Fruit fly (Drosophila melanogaster) whole organism, embryonic: Measurements from ENCODE around the gene alpha-Man-Ic.

ENCODE experiments used
- Blimp-1 ChIP-seq: fragments of 200-800 bp; sonication (Bioruptor generic); optimal IDR thresholded peaks from 3 replicates; lab custom pipeline; 2018; ENCODE audit warnings: missing biosample characterization, missing genetic modification characterization, mild to moderate bottlenecking, moderate library complexity, missing genetic modification reagents
- C15 ChIP-seq: fragments of 200-800 bp; sonication (Bioruptor generic); IDR thresholded peaks from 3 replicates; pipeline ENCODE4 v1.3.6; 2022; ENCODE audit warnings: missing biosample characterization, missing genetic modification characterization
- CG10462 ChIP-seq: fragments of 200-800 bp; sonication (Bioruptor generic); optimal IDR thresholded peaks from 2 replicates; lab custom pipeline; 2016; ENCODE audit warnings: missing biosample characterization, missing genetic modification characterization
- CG10654 ChIP-seq: fragments of 200-800 bp; sonication (Bioruptor generic); optimal IDR thresholded peaks from 2 replicates; lab custom pipeline; 2016; ENCODE audit warnings: missing biosample characterization, missing genetic modification characterization
- CG11085 ChIP-seq: fragments of 200-800 bp; sonication (Bioruptor generic); IDR thresholded peaks from 2 replicates; pipeline ENCODE4 v1.3.6; 2022; ENCODE audit warnings: missing biosample characterization, missing genetic modification characterization
- CG12219 ChIP-seq: fragments of 200-800 bp; sonication (Bioruptor generic); optimal IDR thresholded peaks from 3 replicates; lab custom pipeline; 2018; ENCODE audit warnings: missing biosample characterization, mild to moderate bottlenecking, missing genetic modification characterization
- CG15696 ChIP-seq: fragments of 200-800 bp; sonication (Bioruptor generic); optimal IDR thresholded peaks from 2 replicates; lab custom pipeline; 2019; ENCODE audit warnings: missing biosample characterization, mild to moderate bottlenecking, missing genetic modification characterization, moderate library complexity
- CG17359 ChIP-seq: fragments of 200-800 bp; sonication (Bioruptor generic); optimal IDR thresholded peaks from 3 replicates; lab custom pipeline; 2018; ENCODE audit warnings: missing biosample characterization, mild to moderate bottlenecking, missing genetic modification characterization, moderate library complexity
- CG17612 ChIP-seq: fragments of 200-800 bp; sonication (Bioruptor generic); IDR thresholded peaks from 2 replicates; pipeline ENCODE4 v1.3.6; 2022; ENCODE audit warnings: missing biosample characterization, missing genetic modification characterization
- CG17829 ChIP-seq: fragments of 200-800 bp; optimal IDR thresholded peaks from 2 replicates; lab custom pipeline; 2019; ENCODE audit warnings: missing biosample characterization, mild to moderate bottlenecking, missing genetic modification characterization, moderate library complexity
- CG2712 ChIP-seq: fragments of 200-800 bp; optimal IDR thresholded peaks from 3 replicates; lab custom pipeline; 2019; ENCODE audit warnings: missing biosample characterization, mild to moderate bottlenecking, missing genetic modification characterization, moderate library complexity
- CG30403 ChIP-seq: fragments of 200-800 bp; sonication (Bioruptor generic); optimal IDR thresholded peaks from 3 replicates; lab custom pipeline; 2016; ENCODE audit warnings: missing biosample characterization, missing genetic modification characterization
- CG32532 ChIP-seq: fragments of 200-800 bp; sonication (Bioruptor generic); IDR thresholded peaks from 2 replicates; pipeline ENCODE4 v1.3.6; 2022; ENCODE audit warnings: missing biosample characterization, missing genetic modification characterization
- CG5180 ChIP-seq: fragments of 200-800 bp; sonication (Bioruptor generic); optimal IDR thresholded peaks from 3 replicates; lab custom pipeline; 2017; ENCODE audit warnings: missing biosample characterization, missing genetic modification characterization, mild to moderate bottlenecking, moderate library complexity, missing genetic modification reagents
- CG7786 ChIP-seq: fragments of 200-800 bp; sonication (Bioruptor generic); optimal IDR thresholded peaks from 2 replicates; lab custom pipeline; 2016; ENCODE audit warnings: missing biosample characterization, missing genetic modification characterization
- CG8281 ChIP-seq: fragments of 200-800 bp; sonication (Bioruptor generic); optimal IDR thresholded peaks from 2 replicates; lab custom pipeline; 2018; ENCODE audit warnings: missing biosample characterization, mild to moderate bottlenecking, missing genetic modification characterization, moderate library complexity
- CTCF ChIP-seq: fragments of 200-800 bp; sonication (Bioruptor generic); optimal IDR thresholded peaks from 2 replicates; lab custom pipeline; 2017; ENCODE audit warnings: missing biosample characterization, mild to moderate bottlenecking, missing genetic modification characterization, moderate library complexity
- Camta ChIP-seq: fragments of 200-800 bp; sonication (Bioruptor generic); optimal IDR thresholded peaks from 2 replicates; lab custom pipeline; 2016; ENCODE audit warnings: missing biosample characterization, missing genetic modification characterization
- Dad ChIP-seq: fragments of 200-800 bp; sonication (Bioruptor generic); optimal IDR thresholded peaks from 3 replicates; lab custom pipeline; 2016; ENCODE audit warnings: missing biosample characterization, missing genetic modification characterization
- Doc3 ChIP-seq: fragments of 200-800 bp; sonication (Bioruptor generic); IDR thresholded peaks from 3 replicates; pipeline ENCODE4 v1.3.6; 2022; ENCODE audit warnings: missing biosample characterization, missing genetic modification characterization; ENCODE audit not compliant: partially characterized antibody
- Fer2 ChIP-seq: fragments of 200-800 bp; sonication (Bioruptor generic); optimal IDR thresholded peaks from 2 replicates; lab custom pipeline; 2018; ENCODE audit warnings: missing biosample characterization, mild to moderate bottlenecking, missing genetic modification characterization, moderate library complexity
- HLHmδ ChIP-seq: fragments of 200-800 bp; sonication (Bioruptor generic); optimal IDR thresholded peaks from 2 replicates; lab custom pipeline; 2018; ENCODE audit warnings: missing biosample characterization, mild to moderate bottlenecking, missing genetic modification characterization, moderate library complexity
- Hey ChIP-seq: fragments of 200-800 bp; sonication (Bioruptor generic); optimal IDR thresholded peaks from 3 replicates; lab custom pipeline; 2018; ENCODE audit warnings: missing biosample characterization, mild to moderate bottlenecking, missing genetic modification characterization
- Hr51 ChIP-seq, 2 experiments: fragments of 200-800 bp; sonication (Bioruptor generic); optimal IDR thresholded peaks; 2 replicates in 1 of 2; 3 replicates in 1 of 2; lab custom pipeline; 2016 to 2018; ENCODE audit warnings: missing biosample characterization in 2 of 2, missing genetic modification characterization in 2 of 2, mild to moderate bottlenecking in 1 of 2, moderate library complexity in 1 of 2
- Mrtf ChIP-seq: fragments of 200-800 bp; sonication (Bioruptor generic); IDR thresholded peaks from 3 replicates; pipeline ENCODE4 v1.3.6; 2022; ENCODE audit warnings: missing biosample characterization, missing genetic modification characterization
- Nf-YA ChIP-seq: fragments of 200-800 bp; sonication (Bioruptor generic); IDR thresholded peaks from 2 replicates; pipeline ENCODE4 v1.3.6; 2022; ENCODE audit warnings: missing biosample characterization, missing genetic modification characterization
- Nf-YB ChIP-seq: fragments of 200-800 bp; sonication (Bioruptor generic); optimal IDR thresholded peaks from 3 replicates; lab custom pipeline; 2019; ENCODE audit warnings: missing biosample characterization, mild to moderate bottlenecking, missing genetic modification characterization, moderate library complexity
- Poxn ChIP-seq: fragments of 200-800 bp; sonication (Bioruptor generic); IDR thresholded peaks from 2 replicates; pipeline ENCODE4 v1.3.6; 2022; ENCODE audit warnings: missing biosample characterization, missing genetic modification characterization
- Ptx1 ChIP-seq: fragments of 200-800 bp; sonication (Bioruptor generic); IDR thresholded peaks from 2 replicates; pipeline ENCODE4 v1.3.6; 2022; ENCODE audit warnings: missing biosample characterization, missing genetic modification characterization
- Sin3A ChIP-seq: fragments of >200 bp; optimal IDR thresholded peaks from 2 replicates; lab custom pipeline; 2018
- aop ChIP-seq: fragments of 200-800 bp; sonication (Bioruptor generic); IDR thresholded peaks from 2 replicates; pipeline ENCODE4 v1.3.6; 2022; ENCODE audit warnings: missing biosample characterization, missing genetic modification characterization
- bab2 ChIP-seq: fragments of 200-800 bp; sonication (Bioruptor generic); optimal IDR thresholded peaks from 2 replicates; lab custom pipeline; 2016; ENCODE audit warnings: missing biosample characterization, missing genetic modification characterization
- bowl ChIP-seq: fragments of 200-800 bp; sonication (Bioruptor generic); IDR thresholded peaks from 2 replicates; pipeline ENCODE4 v1.3.6; 2022; ENCODE audit warnings: missing biosample characterization, missing genetic modification characterization
- disco-r ChIP-seq: fragments of 200-800 bp; sonication (Bioruptor generic); optimal IDR thresholded peaks from 2 replicates; lab custom pipeline; 2016; ENCODE audit warnings: missing biosample characterization, missing genetic modification characterization
- dmrt99B ChIP-seq: fragments of 200-800 bp; sonication (Bioruptor generic); optimal IDR thresholded peaks from 2 replicates; lab custom pipeline; 2018; ENCODE audit warnings: missing biosample characterization, mild to moderate bottlenecking, missing genetic modification characterization, moderate library complexity
- ewg ChIP-seq: fragments of 200-800 bp; sonication (Bioruptor generic); optimal IDR thresholded peaks from 3 replicates; lab custom pipeline; 2017; ENCODE audit warnings: mild to moderate bottlenecking, missing biosample characterization, missing genetic modification reagents, missing genetic modification characterization
- exex ChIP-seq: fragments of 200-800 bp; sonication (Bioruptor generic); optimal IDR thresholded peaks from 4 replicates; lab custom pipeline; 2018; ENCODE audit warnings: missing biosample characterization, mild to moderate bottlenecking, missing genetic modification characterization, moderate library complexity
- gcm2 ChIP-seq: fragments of 200-800 bp; sonication (Bioruptor generic); optimal IDR thresholded peaks from 2 replicates; lab custom pipeline; 2016; ENCODE audit warnings: missing biosample characterization, missing genetic modification characterization
- ham ChIP-seq: fragments of 200-800 bp; sonication (Bioruptor generic); IDR thresholded peaks from 2 replicates; pipeline ENCODE4 v1.3.6; 2022; ENCODE audit warnings: missing biosample characterization, missing genetic modification characterization
- her ChIP-seq: fragments of 200-800 bp; sonication (Bioruptor generic); optimal IDR thresholded peaks from 2 replicates; lab custom pipeline; 2016; ENCODE audit warnings: missing biosample characterization, missing genetic modification characterization
- ken ChIP-seq: fragments of 200-800 bp; sonication (Bioruptor generic); IDR thresholded peaks from 3 replicates; pipeline ENCODE4 v1.3.6; 2022; ENCODE audit warnings: missing biosample characterization, missing genetic modification characterization
- knrl ChIP-seq: fragments of 200-800 bp; sonication (Bioruptor generic); IDR thresholded peaks from 3 replicates; pipeline ENCODE4 v1.3.6; 2022; ENCODE audit warnings: missing biosample characterization, missing genetic modification characterization; ENCODE audit not compliant: partially characterized antibody
- lbe ChIP-seq: fragments of 200-800 bp; sonication (Bioruptor generic); optimal IDR thresholded peaks from 2 replicates; lab custom pipeline; 2016; ENCODE audit warnings: missing biosample characterization, mild to moderate bottlenecking, missing genetic modification characterization
- lilli ChIP-seq: fragments of 200-800 bp; sonication (Bioruptor generic); optimal IDR thresholded peaks from 3 replicates; lab custom pipeline; 2016; ENCODE audit warnings: missing biosample characterization, missing genetic modification characterization
- oc ChIP-seq: fragments of 200-800 bp; sonication (Bioruptor generic); optimal IDR thresholded peaks from 2 replicates; lab custom pipeline; 2018; ENCODE audit warnings: missing biosample characterization, mild to moderate bottlenecking, missing genetic modification characterization, moderate library complexity
- org-1 ChIP-seq: fragments of 200-800 bp; sonication (Bioruptor generic); optimal IDR thresholded peaks from 2 replicates; lab custom pipeline; 2017; ENCODE audit warnings: missing biosample characterization, missing genetic modification characterization
- repo ChIP-seq: fragments of 200-800 bp; sonication (Bioruptor generic); optimal IDR thresholded peaks from 2 replicates; lab custom pipeline; 2016; ENCODE audit warnings: missing biosample characterization, missing genetic modification characterization
- salm ChIP-seq: fragments of 200-800 bp; sonication (Bioruptor generic); optimal IDR thresholded peaks from 2 replicates; lab custom pipeline; 2018; ENCODE audit warnings: missing biosample characterization, mild to moderate bottlenecking, missing genetic modification characterization
- stc ChIP-seq: fragments of 200-800 bp; sonication (Bioruptor generic); IDR thresholded peaks from 2 replicates; pipeline ENCODE4 v1.3.6; 2022; ENCODE audit warnings: missing biosample characterization, missing genetic modification characterization
- sug ChIP-seq: fragments of 200-800 bp; optimal IDR thresholded peaks from 2 replicates; lab custom pipeline; 2019; ENCODE audit warnings: missing biosample characterization, mild to moderate bottlenecking, missing genetic modification characterization, moderate library complexity
- tll ChIP-seq, 2 experiments: fragments of 200-800 bp in 1 of 2; fragments of >200 bp in 1 of 2; sonication (Bioruptor generic) in 1 of 2; optimal IDR thresholded peaks; 2 replicates each; lab custom pipeline; 2017 to 2019; ENCODE audit warnings: missing biosample characterization in 2 of 2, missing genetic modification characterization in 2 of 2, mild to moderate bottlenecking in 1 of 2, moderate library complexity in 1 of 2
- trem ChIP-seq: fragments of 200-800 bp; optimal IDR thresholded peaks from 3 replicates; lab custom pipeline; 2019; ENCODE audit warnings: missing biosample characterization, mild to moderate bottlenecking, missing genetic modification characterization, moderate library complexity

alpha-Man-Ic gene

dm6 chr3R:29894393-29894792 lies 35.8 kb downstream of the alpha-Man-Ic start (continued):
- TF ChIP-seq gcm2 = no peak
- no peak for TF ChIP-seq Nf-YA (GFP tag; lab: Robert Waterston, UW)
- TF ChIP-seq disco-r (GFP tag; lab: Kevin White, UChicago) = no peak
- peak; percentile 55 for TF ChIP-seq CG5180
- TF ChIP-seq aop (GFP tag; lab: Robert Waterston, UW) = no peak
- peak; percentile 20 for TF ChIP-seq exex (tag; lab: Kevin White, UChicago)
- TF ChIP-seq CG30403 = peak; percentile 61
- peak; percentile 35 for TF ChIP-seq Fer2 (tag; lab: Kevin White, UChicago)
- TF ChIP-seq CG11085 (GFP tag; lab: Robert Waterston, UW) = no peak
- TF ChIP-seq CG15696 = peak; percentile 16
- peak; percentile 76 for TF ChIP-seq CG32532 (GFP tag; lab: Robert Waterston, UW)
- peak; percentile 21 for TF ChIP-seq bab2 (GFP tag; lab: Kevin White, UChicago)
- TF ChIP-seq CTCF (GFP tag; lab: Kevin White, UChicago) = no peak
- TF ChIP-seq Blimp-1 (GFP tag; lab: Kevin White, UChicago) = peak; percentile 36
- TF ChIP-seq lbe = no peak
- no peak for TF ChIP-seq knrl (GFP tag; lab: Robert Waterston, UW)
- peak; percentile 69 for TF ChIP-seq Dad (GFP tag; lab: Kevin White, UChicago)
- no peak for TF ChIP-seq oc (tag; lab: Kevin White, UChicago)
- no peak for TF ChIP-seq Doc3 (GFP tag; lab: Robert Waterston, UW)
- no peak for TF ChIP-seq trem (tag; lab: Kevin White, UChicago)
- no peak for TF ChIP-seq repo (GFP tag; lab: Kevin White, UChicago)
- peak; percentile 48 for TF ChIP-seq salm
- TF ChIP-seq ewg (GFP tag; lab: Kevin White, UChicago) = no peak
- peak; percentile 66 for TF ChIP-seq sug
- peak; percentile 35 for TF ChIP-seq CG12219 (GFP tag; lab: Kevin White, UChicago)
- TF ChIP-seq her (GFP tag; lab: Kevin White, UChicago) = peak; percentile 45
- peak; percentile 36; the same call in 1 of the 2 replicates for TF ChIP-seq stc (GFP tag; lab: Robert Waterston, UW)
- peak; percentile 18 for TF ChIP-seq CG8281 (tag; lab: Kevin White, UChicago)
- no peak for TF ChIP-seq ken (GFP tag; lab: Robert Waterston, UW)
- peak; percentile 59 for TF ChIP-seq Ptx1 (GFP tag; lab: Robert Waterston, UW)
- peak; percentile 35 for TF ChIP-seq org-1 (GFP tag; lab: Kevin White, UChicago)
- peak; percentile 68 for TF ChIP-seq CG2712 (tag; lab: Kevin White, UChicago)
- TF ChIP-seq CG17829 (tag; lab: Kevin White, UChicago) = peak; percentile 32
- TF ChIP-seq CG7786 (GFP tag; lab: Kevin White, UChicago) = peak; percentile 33
- peak; percentile 25 for TF ChIP-seq CG10654 (GFP tag; lab: Kevin White, UChicago)
- peak; percentile 61 for TF ChIP-seq CG17359 (tag; lab: Kevin White, UChicago)
- TF ChIP-seq ham (GFP tag; lab: Robert Waterston, UW) = 0 out of 2 replicates have a peak, but pooled peaks have one; percentile 32
- TF ChIP-seq CG10462 = no peak
- no peak for TF ChIP-seq tll (GFP tag; optimal IDR thresholded peaks at IDR 0.05; lab: Kevin White, UChicago)
- no peak for TF ChIP-seq Sin3A (lab: Kevin White, UChicago)
- no peak for TF ChIP-seq C15
- peak in 1 of 2 experiments; percentile 79 for TF ChIP-seq Hr51 (GFP tag; optimal IDR thresholded peaks at IDR 0.05; lab: Kevin White, UChicago)
- no peak for TF ChIP-seq Poxn (GFP tag; lab: Robert Waterston, UW)
- no peak for TF ChIP-seq bowl
- TF ChIP-seq Mrtf (GFP tag; lab: Robert Waterston, UW) = peak; percentile 45; the same call in 1 of the 3 replicates
- peak; percentile 53 for TF ChIP-seq lilli (GFP tag; lab: Kevin White, UChicago)
- no peak for TF ChIP-seq Hey (tag; lab: Kevin White, UChicago)
- peak; percentile 27 for TF ChIP-seq Camta (GFP tag; lab: Kevin White, UChicago)
- peak; percentile 75 for TF ChIP-seq dmrt99B
- TF ChIP-seq Nf-YB (GFP tag; lab: Kevin White, UChicago) = peak; percentile 21
- TF ChIP-seq HLHmδ (GFP tag; lab: Kevin White, UChicago) = no peak
- TF ChIP-seq CG17612 (GFP tag; lab: Robert Waterston, UW) = no peak
